Worm (Caenorhabditis elegans) whole organism, late embryonic: Measurements from ENCODE around the gene rnp-4.
A peak's percentile ranks its signal among the peaks of the same experiment; 100 is the strongest.

Experiments
- C08G9.2 ChIP-seq: sonication (generic microtip); optimal IDR thresholded peaks from 2 replicates; lab custom pipeline; 2016; ENCODE audit warnings: mild to moderate bottlenecking, missing genetic modification characterization, moderate library complexity, missing compliant biosample characterization
- F13H6.1 ChIP-seq: sonication (generic microtip); optimal IDR thresholded peaks from 2 replicates; lab custom pipeline; 2016; ENCODE audit warnings: missing genetic modification characterization, missing compliant biosample characterization
- K02D7.2 ChIP-seq: sonication (generic microtip); optimal IDR thresholded peaks from 2 replicates; lab custom pipeline; 2017; ENCODE audit warnings: mild to moderate bottlenecking, missing genetic modification characterization, missing compliant biosample characterization
- K09A11.1 ChIP-seq: sonication (generic microtip); optimal IDR thresholded peaks from 2 replicates; lab custom pipeline; 2017; ENCODE audit warnings: antibody characterized with exemption, mild to moderate bottlenecking, missing genetic modification characterization, missing compliant biosample characterization; ENCODE audit not compliant: insufficient read depth
- T23F11.4 ChIP-seq: fragments of 200-800 bp; sonication (Bioruptor generic); optimal IDR thresholded peaks from 2 replicates; lab custom pipeline; 2018; ENCODE audit warnings: mild to moderate bottlenecking, missing genetic modification characterization, missing compliant biosample characterization
- Y22D7AL.16 ChIP-seq: sonication (generic microtip); optimal IDR thresholded peaks from 2 replicates; lab custom pipeline; 2016; ENCODE audit warnings: missing genetic modification characterization, missing compliant biosample characterization
- ama-1 ChIP-seq: fragments of 150-350 bp; optimal IDR thresholded peaks from 2 replicates; lab custom pipeline; 2014
- ceh-18 ChIP-seq: sonication (generic microtip); optimal IDR thresholded peaks from 2 replicates; lab custom pipeline; 2016; ENCODE audit warnings: missing genetic modification characterization, missing compliant biosample characterization
- ceh-31 ChIP-seq: sonication (generic microtip); optimal IDR thresholded peaks from 2 replicates; lab custom pipeline; 2016; ENCODE audit warnings: missing genetic modification characterization, missing compliant biosample characterization
- ceh-6 ChIP-seq: fragments of 200-800 bp; sonication (Bioruptor generic); optimal IDR thresholded peaks from 2 replicates; lab custom pipeline; 2018; ENCODE audit warnings: mild to moderate bottlenecking, missing genetic modification characterization, missing compliant biosample characterization
- ceh-9 ChIP-seq: sonication (generic microtip); optimal IDR thresholded peaks from 2 replicates; lab custom pipeline; 2016; ENCODE audit warnings: mild to moderate bottlenecking, missing genetic modification characterization, inconsistent platforms, missing compliant biosample characterization
- che-1 ChIP-seq: sonication (generic microtip); optimal IDR thresholded peaks from 2 replicates; lab custom pipeline; 2016; ENCODE audit warnings: mild to moderate bottlenecking, missing genetic modification characterization, missing compliant biosample characterization
- dve-1 ChIP-seq: sonication (generic microtip); optimal IDR thresholded peaks from 2 replicates; lab custom pipeline; 2017; ENCODE audit warnings: antibody characterized with exemption, mild to moderate bottlenecking, missing genetic modification characterization, missing compliant biosample characterization
- elt-2 ChIP-seq: sonication (generic microtip); optimal IDR thresholded peaks from 2 replicates; lab custom pipeline; 2016; ENCODE audit warnings: missing genetic modification reagents, missing genetic modification characterization, missing compliant biosample characterization
- eyg-1 ChIP-seq: sonication (generic microtip); optimal IDR thresholded peaks from 2 replicates; lab custom pipeline; 2016; ENCODE audit warnings: missing genotype, missing genetic modification characterization, missing compliant biosample characterization
- hlh-13 ChIP-seq: fragments of 200-800 bp; sonication (Bioruptor generic); optimal IDR thresholded peaks from 2 replicates; lab custom pipeline; 2018; ENCODE audit warnings: mild to moderate bottlenecking, missing genetic modification characterization, missing compliant biosample characterization
- hlh-30 ChIP-seq: sonication (generic microtip); optimal IDR thresholded peaks from 2 replicates; lab custom pipeline; 2017; ENCODE audit warnings: antibody characterized with exemption, missing genetic modification characterization, missing compliant biosample characterization; ENCODE audit not compliant: insufficient read depth
- lin-11 ChIP-seq: fragments of 200-800 bp; sonication (Bioruptor generic); optimal IDR thresholded peaks from 2 replicates; lab custom pipeline; 2018; ENCODE audit warnings: mild to moderate bottlenecking, missing genetic modification characterization, missing compliant biosample characterization
- nfya-1 ChIP-seq: sonication (generic microtip); optimal IDR thresholded peaks from 2 replicates; lab custom pipeline; 2017; ENCODE audit warnings: missing genetic modification characterization, mild to moderate bottlenecking, missing compliant biosample characterization, antibody characterized with exemption, moderate library complexity
- nhr-11 ChIP-seq: fragments of 150-350 bp; optimal IDR thresholded peaks from 2 replicates; lab custom pipeline; 2014; ENCODE audit warnings: missing biosample characterization, missing genetic modification characterization
- npax-4 ChIP-seq: sonication (generic microtip); optimal IDR thresholded peaks from 2 replicates; lab custom pipeline; 2016; ENCODE audit warnings: missing genetic modification characterization, missing compliant biosample characterization
- pat-9 ChIP-seq: fragments of 200-800 bp; sonication (Bioruptor generic); optimal IDR thresholded peaks from 2 replicates; lab custom pipeline; 2018; ENCODE audit warnings: mild to moderate bottlenecking, missing genetic modification characterization, moderate library complexity, missing compliant biosample characterization
- pha-4 ChIP-seq: fragments of 150-350 bp; optimal IDR thresholded peaks from 2 replicates; lab custom pipeline; 2018; ENCODE audit warnings: missing biosample characterization, missing genetic modification reagents, missing genetic modification characterization
- ref-2 ChIP-seq: sonication (generic microtip); optimal IDR thresholded peaks from 2 replicates; lab custom pipeline; 2016; ENCODE audit warnings: missing genetic modification characterization, missing compliant biosample characterization
- rnt-1 ChIP-seq: sonication (generic microtip); optimal IDR thresholded peaks from 2 replicates; lab custom pipeline; 2016; ENCODE audit warnings: missing genetic modification characterization, missing compliant biosample characterization
- syd-9 ChIP-seq: sonication (generic microtip); optimal IDR thresholded peaks from 2 replicates; lab custom pipeline; 2016; ENCODE audit warnings: mild to moderate bottlenecking, missing genetic modification characterization, moderate library complexity, missing compliant biosample characterization
- tbx-2 ChIP-seq: sonication (generic microtip); optimal IDR thresholded peaks from 2 replicates; lab custom pipeline; 2016; ENCODE audit warnings: missing genetic modification characterization, missing compliant biosample characterization
- tbx-7 ChIP-seq: sonication (generic microtip); optimal IDR thresholded peaks from 2 replicates; lab custom pipeline; 2016; ENCODE audit warnings: missing genotype, missing genetic modification characterization, missing compliant biosample characterization
- ttx-3 ChIP-seq: sonication (generic microtip); optimal IDR thresholded peaks from 2 replicates; lab custom pipeline; 2016; ENCODE audit warnings: missing genetic modification reagents, missing genetic modification characterization, missing compliant biosample characterization
- unc-42 ChIP-seq: sonication (generic microtip); optimal IDR thresholded peaks from 2 replicates; lab custom pipeline; 2016; ENCODE audit warnings: missing genotype, missing genetic modification characterization, missing compliant biosample characterization
- unc-55 ChIP-seq: sonication (generic microtip); optimal IDR thresholded peaks from 2 replicates; lab custom pipeline; 2017; ENCODE audit warnings: missing biosample characterization, missing genetic modification reagents, missing genetic modification characterization

Gene rnp-4

DNA sequence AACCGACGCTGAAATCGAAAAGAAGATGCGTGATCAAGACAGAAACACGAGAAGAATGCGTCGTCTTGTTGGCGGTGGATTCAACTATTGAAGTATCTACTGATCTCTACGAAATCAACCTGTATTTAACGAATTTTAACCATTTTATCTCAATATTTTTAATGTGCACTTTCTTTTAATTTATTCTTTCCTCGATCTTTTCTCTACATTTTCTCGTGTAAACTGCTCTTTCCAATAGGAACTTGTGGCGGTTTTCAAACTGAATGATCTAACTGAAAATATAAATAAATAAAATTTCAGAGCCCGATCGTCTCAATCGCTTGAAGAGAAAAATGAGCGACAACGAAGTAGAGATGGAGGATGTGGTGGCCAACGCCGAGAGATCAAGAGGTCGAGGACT, at the start of gene rnp-4:
rnp-4 (plus strand) TSS at position 301 of the 400 bp plus-strand sequence.
- TF ChIP-seq tbx-7 (no peak), npax-4 (tag; lab: Kevin White, UChicago) (no peak), unc-42 (no peak), K02D7.2 (tag; lab: Kevin White, UChicago) (no peak)
- TF ChIP-seq, all 69 proteins: peak for 0

DNA sequence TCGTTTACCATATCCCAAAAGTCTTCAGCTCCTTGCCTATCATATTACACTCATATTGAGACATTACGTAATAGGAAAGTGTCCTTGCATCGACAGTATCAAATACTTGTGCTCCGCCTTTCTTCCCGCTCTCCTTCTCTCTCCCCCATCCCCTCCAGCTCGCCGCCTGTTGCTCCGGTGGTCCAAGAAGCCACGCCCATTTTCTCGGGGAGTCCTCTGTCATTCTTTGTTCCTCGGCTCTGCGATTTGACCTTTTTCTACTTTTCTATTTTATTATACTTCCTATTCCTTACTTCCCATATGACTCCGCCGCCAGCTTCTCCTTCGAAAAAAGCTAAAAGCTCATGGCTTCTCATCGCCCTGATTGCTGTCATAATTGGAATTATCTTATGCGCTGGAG, 49.7 kb upstream of the rnp-4 start, which contains the start of gene mnp-1:
mnp-1 (plus strand) TSS at position 211 of the 400 bp plus-strand sequence.
- no peak for TF ChIP-seq hlh-13
- TF ChIP-seq eyg-1 (tag; lab: Kevin White, UChicago) = no peak
- no peak for TF ChIP-seq nhr-11
- no peak for TF ChIP-seq K09A11.1 (tag; lab: Kevin White, UChicago)
- TF ChIP-seq ceh-18 (tag; lab: Kevin White, UChicago) = no peak
- TF ChIP-seq che-1 (tag; lab: Kevin White, UChicago) = no peak
- TF ChIP-seq pat-9 (tag; lab: Kevin White, UChicago) = no peak
- no peak for TF ChIP-seq K02D7.2 (tag; lab: Kevin White, UChicago)
- TF ChIP-seq, all 69 proteins: peak for 0

DNA sequence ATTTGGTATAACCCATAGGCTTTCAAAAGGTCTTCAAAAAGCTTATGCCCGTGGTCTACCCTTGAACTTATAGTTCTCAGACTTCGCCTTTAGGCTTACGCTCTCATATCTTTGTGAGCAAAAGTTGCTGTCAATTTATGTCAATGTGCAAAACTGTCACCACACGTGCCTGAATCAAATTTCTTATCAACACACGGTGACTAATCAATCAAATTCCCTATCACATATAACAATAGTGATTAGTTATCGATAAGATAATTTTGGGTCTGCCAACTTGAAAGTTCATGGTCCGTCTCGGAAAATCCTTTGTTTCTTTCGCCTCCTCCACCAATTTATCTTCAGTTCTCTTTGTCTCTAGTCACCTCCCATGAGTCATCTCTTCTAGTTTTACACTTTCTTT, 48.6 kb upstream of the rnp-4 start:
- TF ChIP-seq rnt-1 (tag; lab: Kevin White, UChicago) = no peak
- peak; percentile 63 for TF ChIP-seq unc-55 (GFP tag; lab: Kevin White, UChicago)
- peak; percentile 93 for TF ChIP-seq elt-2 (tag; lab: Kevin White, UChicago)
- TF ChIP-seq npax-4 (tag; lab: Kevin White, UChicago) = no peak
- no peak for TF ChIP-seq nhr-11

DNA sequence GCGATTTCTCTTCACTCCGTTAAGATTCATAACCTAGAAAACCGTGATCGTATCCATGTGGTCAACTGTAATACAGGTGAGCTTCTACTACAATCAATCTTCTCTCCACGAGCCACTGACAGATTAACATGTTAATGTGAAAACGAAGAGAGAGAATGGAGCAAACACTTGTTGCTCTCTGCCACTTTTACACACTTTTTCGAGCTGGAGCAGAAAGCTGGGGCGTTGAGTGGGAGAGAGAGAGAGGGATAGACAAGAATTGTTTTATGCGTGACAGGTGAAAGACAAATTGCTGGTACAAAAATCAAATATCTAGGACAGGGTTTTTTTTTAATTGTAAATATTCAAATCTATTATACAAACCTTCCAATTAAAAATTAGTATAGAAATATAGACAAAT, 47.7 kb upstream of the rnp-4 start:
- TF ChIP-seq ceh-18 (tag; lab: Kevin White, UChicago) (peak; percentile 14), ceh-31 (no peak), rnt-1 (tag; lab: Kevin White, UChicago) (peak; percentile 32), tbx-2 (no peak), nfya-1 (tag; lab: Kevin White, UChicago) (peak; percentile 22), dve-1 (tag; lab: Kevin White, UChicago) (no peak), lin-11 (tag; lab: Kevin White, UChicago) (no peak), pat-9 (tag; lab: Kevin White, UChicago) (peak; percentile 30), Y22D7AL.16 (tag; lab: Kevin White, UChicago) (no peak), unc-55 (GFP tag; lab: Kevin White, UChicago) (peak; percentile 93), ceh-6 (GFP tag; lab: Kevin White, UChicago) (no peak), ama-1 (lab: Kevin White, UChicago) (no peak)

DNA sequence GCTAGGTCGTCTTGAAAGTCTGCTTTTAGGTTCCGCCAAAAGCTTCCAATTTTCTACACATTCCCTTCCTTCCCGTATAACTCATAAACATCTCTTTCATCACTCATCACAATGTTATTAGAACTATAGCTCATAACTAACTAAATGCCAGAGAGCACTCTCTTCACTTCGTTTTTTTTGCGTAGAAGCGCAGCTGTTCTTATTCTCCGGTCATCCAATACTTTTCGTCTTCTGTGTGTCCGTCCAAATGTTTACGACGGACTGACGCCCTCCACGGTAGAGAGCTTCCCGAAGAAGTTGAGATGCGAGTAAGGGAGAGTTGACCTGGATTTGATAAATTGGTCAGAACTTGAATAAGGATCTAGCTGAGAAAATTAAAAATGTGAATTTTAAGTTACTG, 46.9 kb upstream of the rnp-4 start:
- TF ChIP-seq npax-4 (tag; lab: Kevin White, UChicago) (no peak), syd-9 (no peak), ceh-9 (tag; lab: Kevin White, UChicago) (no peak)

DNA sequence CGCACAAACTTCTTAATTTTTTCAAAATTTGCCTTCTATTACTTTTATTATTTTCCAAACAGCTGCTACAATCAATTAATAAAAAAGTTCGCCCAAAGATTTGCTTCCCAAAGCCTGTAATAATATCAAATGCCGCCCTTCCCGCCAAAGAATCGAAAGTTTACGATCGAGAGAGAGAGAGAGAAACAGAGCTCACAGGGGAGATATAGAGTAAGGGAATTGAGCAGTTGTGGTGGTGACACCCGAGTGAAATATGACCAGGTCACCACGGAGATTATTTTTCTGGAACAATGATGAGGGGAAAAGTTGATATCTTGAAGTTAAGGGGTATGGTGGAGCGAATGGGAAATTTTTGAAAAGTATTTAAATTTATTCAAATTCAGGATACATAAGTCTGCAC, 46.2 kb upstream of the rnp-4 start:
- TF ChIP-seq unc-55 (GFP tag; lab: Kevin White, UChicago) (peak; percentile 33), che-1 (tag; lab: Kevin White, UChicago) (no peak)
- TF ChIP-seq, all 69 proteins: peak for 1

DNA sequence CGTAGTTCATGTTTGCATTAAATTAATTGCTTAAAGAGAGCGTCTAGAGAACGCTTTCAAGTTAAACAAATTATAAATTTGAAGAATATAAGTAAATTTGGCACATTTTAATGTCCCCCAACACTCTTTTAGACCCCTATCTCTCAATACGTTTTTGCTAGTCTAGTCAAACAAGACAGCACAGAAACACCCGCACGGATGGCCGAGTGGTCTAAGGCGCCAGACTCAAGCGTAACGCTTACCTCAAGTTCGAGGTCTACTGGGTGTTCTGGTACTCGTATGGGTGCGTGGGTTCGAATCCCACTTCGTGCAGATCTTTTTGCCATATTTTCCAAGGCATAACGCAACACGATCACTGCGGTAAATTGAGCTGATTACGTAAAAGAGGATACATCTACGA, 43.8 kb upstream of the rnp-4 start:
- TF ChIP-seq T23F11.4 (GFP tag; lab: Kevin White, UChicago) (no peak), F13H6.1 (no peak), ref-2 (tag; lab: Kevin White, UChicago) (peak; percentile 29), rnt-1 (tag; lab: Kevin White, UChicago) (no peak)

DNA sequence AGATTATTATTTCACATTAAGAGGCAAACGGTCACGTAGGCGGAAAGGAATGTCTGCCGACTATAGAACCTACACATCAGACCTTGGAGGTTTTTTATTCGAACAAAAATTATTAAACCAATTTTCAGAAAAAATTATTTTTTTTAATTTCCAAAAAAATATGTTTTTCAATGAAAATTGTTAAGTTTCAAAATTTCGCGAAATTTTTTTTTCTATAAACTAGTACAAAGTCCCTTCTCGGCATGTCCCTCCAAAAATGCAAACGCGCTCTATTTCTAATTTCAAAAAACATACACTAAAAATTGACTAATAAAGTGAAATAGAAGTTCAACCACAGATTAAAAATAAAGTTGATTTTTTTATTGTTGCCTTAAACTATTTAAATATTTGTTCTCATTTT, 41.1 kb upstream of the rnp-4 start, which contains the start of gene ckb-1:
ckb-1 (plus strand) TSS at position 301 of the 400 bp plus-strand sequence.
- TF ChIP-seq ceh-9 (tag; lab: Kevin White, UChicago) = no peak
- TF ChIP-seq ttx-3 = no peak
- no peak for TF ChIP-seq nhr-11
- no peak for TF ChIP-seq hlh-30
- no peak for TF ChIP-seq Y22D7AL.16 (tag; lab: Kevin White, UChicago)
- TF ChIP-seq nfya-1 (tag; lab: Kevin White, UChicago) = no peak
- no peak for TF ChIP-seq C08G9.2 (tag; lab: Kevin White, UChicago)
- TF ChIP-seq pha-4 (tag; lab: Kevin White, UChicago) = no peak
- no peak for TF ChIP-seq K02D7.2 (tag; lab: Kevin White, UChicago)
